Fruit fly (Drosophila melanogaster) whole organism, wandering third instar larva: ENCODE results near the gene Golgin104.

ENCODE experiments used
- Abd-B ChIP-seq: fragments of >200 bp; optimal IDR thresholded peaks from 2 replicates; lab custom pipeline; 2017; ENCODE audit warnings: missing biosample characterization, missing genetic modification characterization
- CG32264 ChIP-seq: fragments of 200-800 bp; sonication (Bioruptor generic); optimal IDR thresholded peaks from 2 replicates; lab custom pipeline; 2016; ENCODE audit warnings: missing biosample characterization, missing genetic modification characterization
- CG9705 ChIP-seq: fragments of 200-800 bp; sonication (Bioruptor generic); optimal IDR thresholded peaks from 2 replicates; lab custom pipeline; 2018; ENCODE audit warnings: missing biosample characterization, mild to moderate bottlenecking, missing genetic modification characterization
- CrebA ChIP-seq: fragments of 200-800 bp; sonication (Bioruptor generic); optimal IDR thresholded peaks from 2 replicates; lab custom pipeline; 2016; ENCODE audit warnings: missing biosample characterization, mild to moderate bottlenecking, missing genetic modification characterization, borderline replicate concordance
- Dfd ChIP-seq: fragments of >200 bp; optimal IDR thresholded peaks from 2 replicates; lab custom pipeline; 2017; ENCODE audit warnings: missing biosample characterization, missing genetic modification characterization
- Hnf4 ChIP-seq: fragments of 200-800 bp; sonication (Bioruptor generic); optimal IDR thresholded peaks from 2 replicates; lab custom pipeline; 2016; ENCODE audit warnings: missing biosample characterization, mild to moderate bottlenecking, missing genetic modification characterization
- Hr78 ChIP-seq: fragments of >200 bp; optimal IDR thresholded peaks from 2 replicates; lab custom pipeline; 2017; ENCODE audit warnings: missing biosample characterization, missing genetic modification characterization
- Myc ChIP-seq: fragments of >200 bp; optimal IDR thresholded peaks from 2 replicates; lab custom pipeline; 2017
- Sp1 ChIP-seq: fragments of 200-800 bp; sonication (Bioruptor generic); optimal IDR thresholded peaks from 3 replicates; lab custom pipeline; 2019; ENCODE audit warnings: missing biosample characterization, mild to moderate bottlenecking, missing genetic modification characterization, moderate library complexity
- dmrt93B ChIP-seq: fragments of 200-800 bp; sonication (Bioruptor generic); optimal IDR thresholded peaks from 2 replicates; lab custom pipeline; 2018; ENCODE audit warnings: missing biosample characterization, mild to moderate bottlenecking, missing genetic modification characterization
- h ChIP-seq: fragments of 200-800 bp; sonication (Bioruptor generic); optimal IDR thresholded peaks from 3 replicates; lab custom pipeline; 2016; ENCODE audit warnings: missing biosample characterization, mild to moderate bottlenecking, missing genetic modification characterization
- psq ChIP-seq: fragments of 200-800 bp; sonication (Bioruptor generic); optimal IDR thresholded peaks from 3 replicates; lab custom pipeline; 2017; ENCODE audit warnings: missing biosample characterization, mild to moderate bottlenecking, missing genetic modification characterization, moderate library complexity
- rgr ChIP-seq: fragments of 200-800 bp; sonication (Bioruptor generic); optimal IDR thresholded peaks from 3 replicates; lab custom pipeline; 2016; ENCODE audit warnings: missing biosample characterization, mild to moderate bottlenecking, missing genetic modification characterization

DNA sequence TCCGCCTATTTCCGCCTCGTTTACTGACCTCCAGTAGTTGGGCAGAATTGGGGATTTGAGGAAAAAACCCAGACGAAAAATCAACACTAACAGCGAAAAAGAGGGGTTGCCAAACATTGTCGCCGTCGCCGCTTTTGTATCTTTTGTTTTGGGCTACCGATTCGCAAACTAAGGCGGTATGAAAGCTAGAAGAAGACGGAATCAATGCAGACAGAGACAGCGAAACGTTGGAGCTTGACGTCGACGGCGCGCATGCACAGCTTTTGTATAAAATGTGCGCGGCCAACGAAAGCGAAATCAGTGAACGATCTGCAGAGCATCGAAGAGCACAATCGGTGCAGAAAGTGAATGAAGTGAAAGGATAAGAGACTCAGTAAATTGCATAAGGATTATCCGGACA is 13.0 kb downstream of the Golgin104 start, which contains the start of gene CG4998:
- no peak for TF ChIP-seq Sp1 (GFP tag; lab: Kevin White, UChicago)
- no peak for TF ChIP-seq Abd-B
- no peak for TF ChIP-seq Hr78 (GFP tag; lab: Kevin White, UChicago)
- no peak for TF ChIP-seq rgr (GFP tag; lab: Kevin White, UChicago)
- TF ChIP-seq h (GFP tag; lab: Kevin White, UChicago): no peak
- TF ChIP-seq CrebA (GFP tag; lab: Kevin White, UChicago): no peak
- no peak for TF ChIP-seq CG9705 (GFP tag; lab: Kevin White, UChicago)
- TF ChIP-seq psq: no peak
- no peak for TF ChIP-seq CG32264 (GFP tag; lab: Kevin White, UChicago)
- TF ChIP-seq dmrt93B (GFP tag; lab: Kevin White, UChicago): no peak
- TF ChIP-seq Myc: no peak
- no peak for TF ChIP-seq Hnf4 (GFP tag; lab: Kevin White, UChicago)
- TF ChIP-seq Dfd: no peak
